Worm (Caenorhabditis elegans): ENCODE results near the gene Y105C5A.15.
"Not testable (repeated sequence)": the region's sequence is repeated elsewhere in the genome, so short reads cannot be mapped to it uniquely, and the experiment has no call there.

The Y105C5A.15 gene

DNA sequence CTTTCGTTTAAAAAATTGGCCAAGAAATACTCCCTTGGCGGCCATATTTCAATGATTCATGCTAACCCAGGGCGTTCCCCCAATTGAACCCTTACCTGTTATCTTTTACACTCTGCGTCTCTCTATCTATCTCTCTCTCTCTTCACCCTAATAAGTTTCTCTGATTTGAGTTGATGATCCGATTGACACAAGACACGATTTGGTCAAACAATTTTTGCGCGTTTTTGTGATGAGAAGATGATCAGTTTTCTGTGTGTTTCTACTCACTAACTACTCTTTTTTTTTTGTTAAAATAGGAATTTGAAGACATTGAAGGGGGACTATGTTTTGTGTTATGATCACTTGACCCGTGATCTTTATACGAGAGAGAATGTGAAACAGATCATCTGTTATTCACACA, 16.0 kb upstream of the Y105C5A.15 start:
- no peak for TF ChIP-seq pes-1 (GFP tag; IDR thresholded peaks at IDR 0.05)
- no peak for TF ChIP-seq ceh-13 (GFP tag; optimal IDR thresholded peaks at IDR 0.05)
- TF ChIP-seq B0310.2 (tag; optimal IDR thresholded peaks at IDR 0.05), result no peak
- TF ChIP-seq ceh-36 (tag; optimal IDR thresholded peaks at IDR 0.05), result no peak
- TF ChIP-seq F13C5.2 (tag; optimal IDR thresholded peaks at IDR 0.05), result no peak
- no peak for TF ChIP-seq hnd-1 (tag; optimal IDR thresholded peaks at IDR 0.05)
- TF ChIP-seq ets-7 (tag; optimal IDR thresholded peaks at IDR 0.05), result no peak
- TF ChIP-seq tbx-37 (GFP tag; conservative IDR thresholded peaks at IDR 0.05), result no peak
- no peak for TF ChIP-seq hmbx-1 (tag; optimal IDR thresholded peaks at IDR 0.05)
- TF ChIP-seq flt-1 (GFP tag; IDR thresholded peaks at IDR 0.05), result no peak
- no peak for TF ChIP-seq scrt-1 (GFP tag; IDR thresholded peaks at IDR 0.05)
- TF ChIP-seq aly-1 (tag; optimal IDR thresholded peaks at IDR 0.05), result no peak
- no peak for TF ChIP-seq tbx-11 (GFP tag; IDR thresholded peaks at IDR 0.05)
- TF ChIP-seq tra-4 (tag; optimal IDR thresholded peaks at IDR 0.05), result no peak
- TF ChIP-seq sea-1 (GFP tag; conservative IDR thresholded peaks at IDR 0.05), result no peak
- TF ChIP-seq ama-1 (optimal IDR thresholded peaks at IDR 0.05), result no peak
- TF ChIP-seq hmg-4 (GFP tag; optimal IDR thresholded peaks at IDR 0.05), result no peak

- TF ChIP-seq tbx-37 (GFP tag; conservative IDR thresholded peaks at IDR 0.05); ama-1 (optimal IDR thresholded peaks at IDR 0.05); sea-1 (GFP tag; conservative IDR thresholded peaks at IDR 0.05): not testable (repeated sequence)
Measured at ce11 chrIV:15681445-15681844, 7.6 kb upstream of the Y105C5A.15 start, which contains the start of gene Y105C5A.26. TSS of gene Y105C5A.26 (minus strand) at chrIV:15681545.

ce11 chrIV:15684521-15684920, 4.5 kb upstream of the Y105C5A.15 start:
- no peak for TF ChIP-seq flt-1 (GFP tag; IDR thresholded peaks at IDR 0.05)
- TF ChIP-seq tbx-11 (GFP tag; IDR thresholded peaks at IDR 0.05), result no peak
- TF ChIP-seq aly-1 (tag; optimal IDR thresholded peaks at IDR 0.05), result no peak
- TF ChIP-seq ama-1 (optimal IDR thresholded peaks at IDR 0.05), result no peak
- TF ChIP-seq ets-7 (tag; optimal IDR thresholded peaks at IDR 0.05), result no peak
- no peak for TF ChIP-seq ceh-36 (tag; optimal IDR thresholded peaks at IDR 0.05)
- no peak for TF ChIP-seq tra-4 (tag; optimal IDR thresholded peaks at IDR 0.05)
- no peak for TF ChIP-seq pes-1 (GFP tag; IDR thresholded peaks at IDR 0.05)
- no peak for TF ChIP-seq B0310.2 (tag; optimal IDR thresholded peaks at IDR 0.05)
- TF ChIP-seq hmg-4 (GFP tag; optimal IDR thresholded peaks at IDR 0.05), result no peak

- TF ChIP-seq ets-7 (tag; optimal IDR thresholded peaks at IDR 0.05) (no peak), ceh-36 (tag; optimal IDR thresholded peaks at IDR 0.05) (no peak), scrt-1 (GFP tag; IDR thresholded peaks at IDR 0.05) (no peak), tbx-37 (GFP tag; conservative IDR thresholded peaks at IDR 0.05) (no peak), pes-1 (GFP tag; IDR thresholded peaks at IDR 0.05) (no peak), sea-1 (GFP tag; conservative IDR thresholded peaks at IDR 0.05) (no peak), hmg-4 (GFP tag; optimal IDR thresholded peaks at IDR 0.05) (no peak), aly-1 (tag; optimal IDR thresholded peaks at IDR 0.05) (no peak), ceh-13 (GFP tag; optimal IDR thresholded peaks at IDR 0.05) (no peak), flt-1 (GFP tag; IDR thresholded peaks at IDR 0.05) (no peak), B0310.2 (tag; optimal IDR thresholded peaks at IDR 0.05) (no peak), tra-4 (tag; optimal IDR thresholded peaks at IDR 0.05) (no peak), tbx-11 (GFP tag; IDR thresholded peaks at IDR 0.05) (no peak), F13C5.2 (tag; optimal IDR thresholded peaks at IDR 0.05) (no peak), hmbx-1 (tag; optimal IDR thresholded peaks at IDR 0.05) (no peak), ama-1 (optimal IDR thresholded peaks at IDR 0.05) (no peak), hnd-1 (tag; optimal IDR thresholded peaks at IDR 0.05) (no peak)
Measured at ce11 chrIV:15686233-15686632, 2.8 kb upstream of the Y105C5A.15 start.

DNA sequence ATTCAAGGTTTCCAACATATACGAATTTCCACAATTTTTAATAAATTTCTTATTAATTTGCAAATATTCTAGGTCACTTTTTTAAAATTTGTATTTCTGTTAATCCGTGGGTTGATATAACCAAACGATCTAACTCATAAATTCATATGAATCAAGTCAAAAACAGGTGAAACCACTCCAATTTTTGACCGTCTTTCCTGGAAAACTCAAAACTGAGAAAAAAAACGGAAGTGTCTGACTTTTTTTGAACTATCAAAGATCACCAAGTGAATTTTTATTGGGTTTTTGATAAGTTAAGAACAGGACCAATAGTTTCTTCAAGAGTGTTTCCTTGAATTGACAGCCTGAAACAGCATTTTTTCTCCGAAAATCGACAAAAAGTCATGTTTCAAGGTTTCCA, 1.2 kb upstream of the Y105C5A.15 start:
- TF ChIP-seq aly-1 (tag; optimal IDR thresholded peaks at IDR 0.05), result no peak
- no peak for TF ChIP-seq ets-7 (tag; optimal IDR thresholded peaks at IDR 0.05)
- no peak for TF ChIP-seq hmbx-1 (tag; optimal IDR thresholded peaks at IDR 0.05)
- TF ChIP-seq sea-1 (GFP tag; conservative IDR thresholded peaks at IDR 0.05), result no peak
- TF ChIP-seq tbx-37 (GFP tag; conservative IDR thresholded peaks at IDR 0.05), result no peak

ce11 chrIV:15691829-15692228, 2.8 kb downstream of the Y105C5A.15 start:
- TF ChIP-seq pes-1 (GFP tag; IDR thresholded peaks at IDR 0.05) (no peak), ets-7 (tag; optimal IDR thresholded peaks at IDR 0.05) (no peak), hmbx-1 (tag; optimal IDR thresholded peaks at IDR 0.05) (no peak), flt-1 (GFP tag; IDR thresholded peaks at IDR 0.05) (no peak), scrt-1 (GFP tag; IDR thresholded peaks at IDR 0.05) (no peak), hmg-4 (GFP tag; optimal IDR thresholded peaks at IDR 0.05) (no peak), tbx-11 (GFP tag; IDR thresholded peaks at IDR 0.05) (no peak), ceh-13 (GFP tag; optimal IDR thresholded peaks at IDR 0.05) (no peak), ama-1 (optimal IDR thresholded peaks at IDR 0.05) (no peak), F13C5.2 (tag; optimal IDR thresholded peaks at IDR 0.05) (no peak), tra-4 (tag; optimal IDR thresholded peaks at IDR 0.05) (no peak), B0310.2 (tag; optimal IDR thresholded peaks at IDR 0.05) (no peak), sea-1 (GFP tag; conservative IDR thresholded peaks at IDR 0.05) (no peak), tbx-37 (GFP tag; conservative IDR thresholded peaks at IDR 0.05) (no peak), hnd-1 (tag; optimal IDR thresholded peaks at IDR 0.05) (no peak)

- TF ChIP-seq sea-1 (GFP tag; conservative IDR thresholded peaks at IDR 0.05) (no peak), hnd-1 (tag; optimal IDR thresholded peaks at IDR 0.05) (no peak)
Measured at ce11 chrIV:15693268-15693667, 4.3 kb downstream of the Y105C5A.15 start.

DNA sequence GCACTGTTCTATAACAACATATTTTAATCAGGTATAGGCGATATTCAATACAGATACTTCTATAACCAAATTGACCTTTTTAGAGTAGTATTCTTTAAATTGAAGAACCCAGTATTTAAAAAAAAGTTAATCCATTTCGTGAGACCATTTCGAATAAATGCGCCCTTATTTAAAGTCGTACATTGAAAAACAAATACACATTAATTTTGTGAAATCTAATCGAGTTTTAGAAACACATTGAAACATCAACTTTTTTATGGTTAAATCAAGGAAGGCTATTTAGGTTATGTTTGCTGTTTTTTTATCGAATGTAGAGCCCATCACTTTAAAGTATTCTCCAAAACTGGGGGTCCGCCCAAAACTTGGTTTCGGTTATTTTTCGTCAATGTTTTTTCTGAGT, 6.3 kb downstream of the Y105C5A.15 start:
- TF ChIP-seq tbx-11 (GFP tag; IDR thresholded peaks at IDR 0.05) (no peak), ceh-13 (GFP tag; optimal IDR thresholded peaks at IDR 0.05) (no peak), ama-1 (optimal IDR thresholded peaks at IDR 0.05) (no peak)

All from whole organism, early embryonic.